Worm (Caenorhabditis elegans) whole organism, L3 larva: Measurements from ENCODE around the gene T04C9.1.

ENCODE experiments used
- R02D3.7 ChIP-seq: fragments of 150-350 bp; optimal IDR thresholded peaks from 2 replicates; lab custom pipeline; 2014; ENCODE audit warnings: missing biosample characterization, missing genetic modification characterization
- aly-2 ChIP-seq: fragments of 150-350 bp; optimal IDR thresholded peaks from 2 replicates; lab custom pipeline; 2014; ENCODE audit warnings: missing biosample characterization, missing genetic modification characterization
- ama-1 ChIP-seq: fragments of 150-350 bp; optimal IDR thresholded peaks from 2 replicates; lab custom pipeline; 2018
- ceh-16 ChIP-seq: sonication (generic microtip); optimal IDR thresholded peaks from 2 replicates; lab custom pipeline; 2017; ENCODE audit warnings: missing biosample characterization, missing genetic modification characterization
- ceh-28 ChIP-seq: fragments of 150-350 bp; optimal IDR thresholded peaks from 2 replicates; lab custom pipeline; 2014; ENCODE audit warnings: missing biosample characterization, missing genetic modification reagents, missing genetic modification characterization
- ceh-82 ChIP-seq: fragments of 150-350 bp; optimal IDR thresholded peaks from 2 replicates; lab custom pipeline; 2014; ENCODE audit warnings: missing biosample characterization, missing genetic modification characterization
- ceh-9 ChIP-seq: sonication (generic microtip); optimal IDR thresholded peaks from 2 replicates; lab custom pipeline; 2018; ENCODE audit warnings: missing biosample characterization, missing genetic modification characterization
- daf-12 ChIP-seq: fragments of 150-350 bp; optimal IDR thresholded peaks from 2 replicates; lab custom pipeline; 2014; ENCODE audit warnings: missing biosample characterization, missing genetic modification reagents, missing genetic modification characterization
- egl-27 ChIP-seq: sonication (generic microtip); optimal IDR thresholded peaks from 4 replicates; lab custom pipeline; 2017; ENCODE audit warnings: missing biosample characterization, missing genetic modification reagents, missing genetic modification characterization
- egl-5 ChIP-seq: fragments of 150-350 bp; optimal IDR thresholded peaks from 2 replicates; lab custom pipeline; 2017; ENCODE audit warnings: missing biosample characterization, missing genetic modification reagents, missing genetic modification characterization, inconsistent platforms
- elt-1 ChIP-seq: fragments of 150-350 bp; optimal IDR thresholded peaks from 2 replicates; lab custom pipeline; 2014; ENCODE audit warnings: missing biosample characterization, missing genetic modification characterization
- elt-2 ChIP-seq: sonication (generic microtip); optimal IDR thresholded peaks from 2 replicates; lab custom pipeline; 2016; ENCODE audit warnings: missing genetic modification reagents, mild to moderate bottlenecking, missing genetic modification characterization, missing compliant biosample characterization
- elt-3 ChIP-seq, 3 experiments: fragments of 150-350 bp in 1 of 3; sonication (generic microtip) in 2 of 3; optimal IDR thresholded peaks; 2 replicates in 2 of 3; 4 replicates in 1 of 3; lab custom pipeline; 2014 to 2017; ENCODE audit warnings: missing biosample characterization in 3 of 3, missing genetic modification characterization in 3 of 3
- eor-1 ChIP-seq, 2 experiments: fragments of 150-350 bp; optimal IDR thresholded peaks; 2 replicates each; lab custom pipeline; 2014 to 2018; ENCODE audit warnings: missing biosample characterization in 2 of 2, missing genetic modification characterization in 2 of 2
- fkh-10 ChIP-seq: sonication (generic microtip); optimal IDR thresholded peaks from 2 replicates; lab custom pipeline; 2017; ENCODE audit warnings: missing biosample characterization, missing genetic modification reagents, missing genetic modification characterization
- fkh-2 ChIP-seq: fragments of 150-350 bp; optimal IDR thresholded peaks from 2 replicates; lab custom pipeline; 2014; ENCODE audit warnings: missing biosample characterization, missing genetic modification reagents, missing genetic modification characterization
- fos-1 ChIP-seq: fragments of 150-350 bp; optimal IDR thresholded peaks from 2 replicates; lab custom pipeline; 2014; ENCODE audit warnings: missing biosample characterization, missing genetic modification characterization
- hmg-11 ChIP-seq: sonication (generic microtip); optimal IDR thresholded peaks from 2 replicates; lab custom pipeline; 2016; ENCODE audit warnings: missing genetic modification characterization, missing compliant biosample characterization
- jun-1 ChIP-seq: fragments of 150-350 bp; optimal IDR thresholded peaks from 2 replicates; lab custom pipeline; 2014; ENCODE audit warnings: missing biosample characterization, missing genetic modification reagents, missing genetic modification characterization
- lin-39 ChIP-seq: fragments of 150-350 bp; optimal IDR thresholded peaks from 2 replicates; lab custom pipeline; 2018; ENCODE audit warnings: missing biosample characterization, missing genetic modification reagents, missing genetic modification characterization
- lsy-12 ChIP-seq: sonication (generic microtip); optimal IDR thresholded peaks from 2 replicates; lab custom pipeline; 2016; ENCODE audit warnings: mild to moderate bottlenecking, missing genetic modification characterization, missing compliant biosample characterization
- mml-1 ChIP-seq: fragments of 150-350 bp; sonication (generic microtip); optimal IDR thresholded peaks from 3 replicates; lab custom pipeline; 2014; ENCODE audit warnings: missing biosample characterization, missing genetic modification characterization
- nfya-1 ChIP-seq: sonication (generic microtip); optimal IDR thresholded peaks from 2 replicates; lab custom pipeline; 2017; ENCODE audit warnings: missing genetic modification characterization, mild to moderate bottlenecking, missing compliant biosample characterization, antibody characterized with exemption, moderate library complexity; ENCODE audit not compliant: insufficient read depth
- nhr-11 ChIP-seq: fragments of 150-350 bp; optimal IDR thresholded peaks from 2 replicates; lab custom pipeline; 2014; ENCODE audit warnings: missing biosample characterization, missing genetic modification characterization
- nhr-23 ChIP-seq: fragments of 150-350 bp; optimal IDR thresholded peaks from 2 replicates; lab custom pipeline; 2014; ENCODE audit warnings: missing biosample characterization, missing genetic modification reagents, missing genetic modification characterization
- nhr-237 ChIP-seq: fragments of 150-350 bp; optimal IDR thresholded peaks from 2 replicates; lab custom pipeline; 2014; ENCODE audit warnings: missing biosample characterization, missing genetic modification characterization
- nhr-25 ChIP-seq: sonication (generic microtip); optimal IDR thresholded peaks from 2 replicates; lab custom pipeline; 2017; ENCODE audit warnings: missing biosample characterization, missing genetic modification characterization
- nhr-28 ChIP-seq: fragments of 150-350 bp; optimal IDR thresholded peaks from 2 replicates; lab custom pipeline; 2014; ENCODE audit warnings: missing biosample characterization, missing genetic modification characterization
- nhr-76 ChIP-seq: fragments of 150-350 bp; sonication (generic microtip); optimal IDR thresholded peaks from 5 replicates; lab custom pipeline; 2014; ENCODE audit warnings: missing biosample characterization, missing genetic modification characterization
- nhr-77 ChIP-seq: fragments of 150-350 bp; optimal IDR thresholded peaks from 2 replicates; lab custom pipeline; 2014; ENCODE audit warnings: missing biosample characterization, missing genetic modification characterization
- pha-4 ChIP-seq: fragments of 150-350 bp; optimal IDR thresholded peaks from 2 replicates; lab custom pipeline; 2014; ENCODE audit warnings: missing biosample characterization, missing genetic modification reagents, missing genetic modification characterization
- pqm-1 ChIP-seq: fragments of 150-350 bp; optimal IDR thresholded peaks from 2 replicates; lab custom pipeline; 2017; ENCODE audit warnings: missing biosample characterization, missing genetic modification characterization, inconsistent platforms
- skn-1 ChIP-seq: fragments of 150-350 bp; optimal IDR thresholded peaks from 2 replicates; lab custom pipeline; 2014; ENCODE audit warnings: missing biosample characterization, missing genetic modification characterization
- snpc-4 ChIP-seq: fragments of 150-350 bp; optimal IDR thresholded peaks from 2 replicates; lab custom pipeline; 2014; ENCODE audit warnings: missing biosample characterization, missing genetic modification characterization
- tbx-2 ChIP-seq: sonication (generic microtip); optimal IDR thresholded peaks from 2 replicates; lab custom pipeline; 2016; ENCODE audit warnings: mild to moderate bottlenecking, missing genetic modification characterization, missing compliant biosample characterization
- unc-39 ChIP-seq: sonication (generic microtip); optimal IDR thresholded peaks from 4 replicates; lab custom pipeline; 2017; ENCODE audit warnings: missing biosample characterization, missing genetic modification characterization
- unc-62 ChIP-seq: fragments of 150-350 bp; sonication (generic microtip); optimal IDR thresholded peaks from 4 replicates; lab custom pipeline; 2014; ENCODE audit warnings: missing biosample characterization, missing genetic modification reagents, missing genetic modification characterization
- ztf-11 ChIP-seq: fragments of 150-350 bp; optimal IDR thresholded peaks from 2 replicates; lab custom pipeline; 2014; ENCODE audit warnings: missing biosample characterization, missing genetic modification characterization
- ztf-4 ChIP-seq: fragments of 150-350 bp; optimal IDR thresholded peaks from 2 replicates; lab custom pipeline; 2014; ENCODE audit warnings: missing biosample characterization, missing genetic modification characterization

The T04C9.1 gene

DNA sequence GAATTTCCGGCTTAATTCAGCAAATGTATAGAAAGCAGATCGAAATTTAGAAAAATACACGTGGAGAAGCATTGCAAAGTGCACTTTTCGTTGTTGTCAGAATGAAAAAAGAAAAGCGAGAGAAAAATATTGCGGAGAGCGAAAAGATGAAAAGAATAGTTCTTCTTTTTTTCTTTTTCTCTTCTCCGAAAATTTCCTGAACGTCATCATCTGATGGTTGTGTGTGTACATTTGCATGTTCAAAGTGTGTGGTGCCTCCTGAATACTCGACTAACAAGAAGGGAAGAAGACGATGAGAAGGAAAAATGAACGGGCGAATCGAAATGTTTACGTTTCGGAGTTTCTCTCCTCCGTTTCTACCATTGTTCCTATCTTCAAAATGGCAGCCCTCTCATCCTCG lies 2.9 kb upstream of the T04C9.1 start:
- TF ChIP-seq nfya-1 (tag; lab: Kevin White, UChicago) (peak; percentile 21), fkh-2 (tag; lab: Kevin White, UChicago) (no peak), pha-4 (tag; lab: Kevin White, UChicago) (peak; percentile 38), hmg-11 (tag; lab: Kevin White, UChicago) (no peak)
- TF ChIP-seq, all 47 proteins: peak for 2

DNA sequence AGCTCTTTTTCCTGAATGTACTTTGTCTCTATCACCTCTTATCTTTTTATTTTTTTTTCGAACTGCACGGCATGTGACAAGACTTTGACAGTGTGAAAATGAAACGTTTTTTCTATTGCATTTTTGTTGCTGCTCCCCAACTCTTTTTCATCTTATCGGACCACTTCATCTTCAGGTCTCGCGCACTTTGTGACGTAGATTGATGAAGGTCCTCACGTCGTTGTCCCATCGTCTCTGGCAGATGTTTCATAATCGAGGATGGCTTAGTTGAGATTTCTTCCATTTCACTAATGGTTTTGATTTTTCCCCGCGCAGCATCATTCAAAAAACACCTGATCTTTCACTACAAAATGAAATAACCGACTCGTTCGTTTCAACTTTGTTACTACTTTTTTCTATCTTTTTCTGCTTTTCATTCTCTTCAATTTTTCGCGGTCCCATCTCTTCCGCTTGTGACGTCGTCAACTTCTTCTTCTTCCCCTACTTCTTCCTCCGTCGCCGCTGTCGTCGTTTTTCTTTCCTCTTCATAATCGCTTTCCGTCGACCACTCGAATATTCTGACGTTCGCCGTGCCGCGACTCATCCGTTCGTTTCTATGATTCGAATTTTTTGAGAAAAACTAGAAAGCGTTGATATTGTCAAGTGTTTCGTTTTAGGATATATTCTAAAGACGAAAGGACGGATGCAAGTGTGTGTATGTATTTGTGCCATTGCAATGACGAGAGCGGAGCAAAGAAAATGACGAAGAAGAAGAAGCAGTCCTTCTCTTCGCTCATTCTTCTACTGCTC lies 1.7 kb upstream of the T04C9.1 start, which contains the start of gene T04C9.2:
Gene T04C9.2, plus strand, starts transcription at position 739 of the 789 bp plus-strand sequence.
- TF ChIP-seq skn-1 (tag; lab: Kevin White, UChicago): no peak
- peak; percentile 29 for TF ChIP-seq pqm-1 (tag; lab: Kevin White, UChicago)
- TF ChIP-seq ceh-82 (tag; lab: Kevin White, UChicago): no peak
- no peak for TF ChIP-seq ama-1
- no peak for TF ChIP-seq tbx-2 (tag; lab: Kevin White, UChicago)
- TF ChIP-seq elt-2 (tag; lab: Kevin White, UChicago): peak; percentile 23
- TF ChIP-seq nhr-76 (tag; lab: Kevin White, UChicago): no peak
- TF ChIP-seq nhr-28 (tag; lab: Kevin White, UChicago): no peak
- no peak for TF ChIP-seq unc-39 (tag; lab: Kevin White, UChicago)
- TF ChIP-seq unc-62 (GFP tag; lab: Kevin White, UChicago): peak; percentile 65
- no peak for TF ChIP-seq lsy-12 (tag; lab: Kevin White, UChicago)
- peak; percentile 85 for TF ChIP-seq lin-39 (tag; lab: Kevin White, UChicago)
- TF ChIP-seq R02D3.7 (tag; lab: Kevin White, UChicago): no peak
- no peak for TF ChIP-seq fos-1
- TF ChIP-seq mml-1 (tag; lab: Kevin White, UChicago): no peak
- TF ChIP-seq ceh-28 (tag; lab: Kevin White, UChicago): no peak
- TF ChIP-seq jun-1 (tag; lab: Kevin White, UChicago): no peak
- no peak for TF ChIP-seq eor-1 (tag; optimal IDR thresholded peaks at IDR 0.05; lab: Kevin White, UChicago)
- no peak for TF ChIP-seq fkh-2 (tag; lab: Kevin White, UChicago)
- no peak for TF ChIP-seq snpc-4 (tag; lab: Kevin White, UChicago)
- peak; percentile 31 for TF ChIP-seq fkh-10
- TF ChIP-seq nhr-23: no peak
- TF ChIP-seq ceh-9 (tag; lab: Kevin White, UChicago): no peak
- TF ChIP-seq nhr-25 (tag; lab: Kevin White, UChicago): no peak
- TF ChIP-seq ztf-4 (tag; lab: Kevin White, UChicago): no peak
- TF ChIP-seq egl-27 (tag; lab: Kevin White, UChicago): no peak
- TF ChIP-seq nhr-77 (tag; lab: Kevin White, UChicago): no peak
- no peak for TF ChIP-seq egl-5
- TF ChIP-seq elt-1 (tag; lab: Kevin White, UChicago): peak; percentile 80
- TF ChIP-seq aly-2 (tag; lab: Kevin White, UChicago): no peak
- TF ChIP-seq daf-12: no peak
- no peak for TF ChIP-seq nhr-237 (tag; lab: Kevin White, UChicago)
- no peak for TF ChIP-seq pha-4 (tag; lab: Kevin White, UChicago)
- no peak for TF ChIP-seq ztf-11 (tag; lab: Kevin White, UChicago)
- peak; percentile 23 for TF ChIP-seq nfya-1 (tag; lab: Kevin White, UChicago)
- TF ChIP-seq elt-3 (tag; optimal IDR thresholded peaks at IDR 0.05; lab: Kevin White, UChicago): no peak
- no peak for TF ChIP-seq nhr-11 (tag; lab: Kevin White, UChicago)
- TF ChIP-seq ceh-16 (tag; lab: Kevin White, UChicago): no peak

DNA sequence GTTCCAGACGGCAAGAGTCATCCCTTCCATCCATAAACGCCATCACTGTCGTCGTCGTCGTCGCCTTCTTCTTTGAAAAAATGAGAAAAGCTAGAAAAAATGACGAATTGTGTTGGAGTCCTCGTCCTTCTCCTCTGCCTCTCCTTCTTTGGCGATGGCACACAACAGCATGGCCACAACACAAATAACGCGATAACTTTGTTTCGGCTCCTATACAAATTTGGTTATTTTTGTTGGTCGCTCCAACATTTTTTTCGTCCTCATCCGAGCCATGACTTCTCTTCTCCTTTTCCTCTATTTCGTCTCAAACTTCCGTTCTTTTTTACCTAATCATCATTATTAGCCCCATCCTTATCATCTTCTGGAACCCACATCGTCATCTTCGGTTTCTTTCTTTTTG lies 970 bp upstream of the T04C9.1 start:
- TF ChIP-seq aly-2 (tag; lab: Kevin White, UChicago) (no peak), elt-3 (tag; optimal IDR thresholded peaks at IDR 0.05; lab: Kevin White, UChicago) (no peak), fkh-2 (tag; lab: Kevin White, UChicago) (no peak), fkh-10 (peak; percentile 22)
